Fruit fly (Drosophila melanogaster) whole organism, embryonic: Measurements from ENCODE around the gene RASSF8.

Source experiments
- Ada2b ChIP-seq: fragments of 200-800 bp; sonication (Bioruptor generic); IDR thresholded peaks from 2 replicates; pipeline ENCODE4 v1.3.6; 2022; ENCODE audit warnings: missing biosample characterization, missing genetic modification characterization
- CG1024 ChIP-seq: fragments of 200-800 bp; sonication (Bioruptor generic); IDR thresholded peaks from 2 replicates; pipeline ENCODE4 v1.3.6; 2022; ENCODE audit warnings: missing biosample characterization, missing genetic modification characterization
- CG12659 ChIP-seq: fragments of 200-800 bp; sonication (Bioruptor generic); optimal IDR thresholded peaks from 3 replicates; lab custom pipeline; 2017; ENCODE audit warnings: mild to moderate bottlenecking, missing biosample characterization, missing genetic modification reagents, missing genetic modification characterization
- CG13296 ChIP-seq: fragments of 200-800 bp; sonication (Bioruptor generic); optimal IDR thresholded peaks from 3 replicates; lab custom pipeline; 2018; ENCODE audit warnings: missing biosample characterization, mild to moderate bottlenecking, missing genetic modification characterization
- CG14050 ChIP-seq: fragments of 200-800 bp; sonication (Bioruptor generic); IDR thresholded peaks from 3 replicates; pipeline ENCODE4 v1.3.6; 2022; ENCODE audit warnings: missing biosample characterization, missing genetic modification characterization
- CG16779 ChIP-seq: fragments of 200-800 bp; sonication (Bioruptor generic); IDR thresholded peaks from 2 replicates; pipeline ENCODE4 v1.3.6; 2022; ENCODE audit warnings: missing biosample characterization, missing genetic modification characterization
- CG17361 ChIP-seq: fragments of 200-800 bp; sonication (Bioruptor generic); IDR thresholded peaks from 3 replicates; pipeline ENCODE4 v1.3.6; 2022; ENCODE audit warnings: missing biosample characterization, missing genetic modification characterization
- CG17829 ChIP-seq: fragments of 200-800 bp; optimal IDR thresholded peaks from 2 replicates; lab custom pipeline; 2019; ENCODE audit warnings: missing biosample characterization, mild to moderate bottlenecking, missing genetic modification characterization, moderate library complexity
- CG2116 ChIP-seq: fragments of 200-800 bp; sonication (Bioruptor generic); optimal IDR thresholded peaks from 3 replicates; lab custom pipeline; 2018; ENCODE audit warnings: missing biosample characterization, mild to moderate bottlenecking, missing genetic modification characterization
- CG3065 ChIP-seq: fragments of 200-800 bp; sonication (Bioruptor generic); optimal IDR thresholded peaks from 2 replicates; lab custom pipeline; 2016; ENCODE audit warnings: missing biosample characterization, missing genetic modification characterization
- CG31441 ChIP-seq: fragments of 200-800 bp; sonication (Bioruptor generic); IDR thresholded peaks from 2 replicates; pipeline ENCODE4 v1.3.6; 2022; ENCODE audit warnings: missing biosample characterization, missing genetic modification characterization
- CG6765 ChIP-seq: fragments of 200-800 bp; sonication (Bioruptor generic); optimal IDR thresholded peaks from 3 replicates; lab custom pipeline; 2017; ENCODE audit warnings: missing biosample characterization, mild to moderate bottlenecking, missing genetic modification characterization
- CG6813 ChIP-seq: fragments of 200-800 bp; sonication (Bioruptor generic); optimal IDR thresholded peaks from 2 replicates; lab custom pipeline; 2017; ENCODE audit warnings: missing biosample characterization, missing genetic modification characterization, mild to moderate bottlenecking, moderate library complexity, missing genetic modification reagents
- CG7556 ChIP-seq: fragments of 200-800 bp; sonication (Bioruptor generic); optimal IDR thresholded peaks from 2 replicates; lab custom pipeline; 2017; ENCODE audit warnings: missing biosample characterization, mild to moderate bottlenecking, missing genetic modification characterization
- CG7987 ChIP-seq: fragments of 200-800 bp; sonication (Bioruptor generic); optimal IDR thresholded peaks from 2 replicates; lab custom pipeline; 2018; ENCODE audit warnings: missing biosample characterization, mild to moderate bottlenecking, missing genetic modification characterization, moderate library complexity
- CG8281 ChIP-seq: fragments of 200-800 bp; sonication (Bioruptor generic); optimal IDR thresholded peaks from 2 replicates; lab custom pipeline; 2018; ENCODE audit warnings: missing biosample characterization, mild to moderate bottlenecking, missing genetic modification characterization, moderate library complexity
- CG8290 ChIP-seq, 3 experiments: fragments of 200-800 bp; sonication (Bioruptor generic); optimal IDR thresholded peaks; 2 replicates each; lab custom pipeline; 2016 to 2019; ENCODE audit warnings: missing biosample characterization in 3 of 3, missing genetic modification characterization in 3 of 3, mild to moderate bottlenecking in 2 of 3, moderate library complexity in 1 of 3
- CG8924 ChIP-seq: fragments of 200-800 bp; optimal IDR thresholded peaks from 3 replicates; lab custom pipeline; 2019; ENCODE audit warnings: missing biosample characterization, mild to moderate bottlenecking, missing genetic modification characterization, moderate library complexity
- Dfd ChIP-seq, 2 experiments: fragments of >200 bp; optimal IDR thresholded peaks; 2 replicates each; lab custom pipeline; 2017; ENCODE audit warnings: missing biosample characterization in 2 of 2, missing genetic modification characterization in 2 of 2
- Doc3 ChIP-seq: fragments of 200-800 bp; sonication (Bioruptor generic); IDR thresholded peaks from 3 replicates; pipeline ENCODE4 v1.3.6; 2022; ENCODE audit warnings: missing biosample characterization, missing genetic modification characterization; ENCODE audit not compliant: partially characterized antibody
- Dref ChIP-seq: fragments of 200-800 bp; sonication (Bioruptor generic); IDR thresholded peaks from 2 replicates; pipeline ENCODE4 v1.3.6; 2022; ENCODE audit warnings: missing biosample characterization, missing genetic modification characterization
- Ets65A ChIP-seq: fragments of 200-800 bp; sonication (Bioruptor generic); peaks from one replicate; lab custom pipeline; 2016; ENCODE audit warnings: missing biosample characterization, missing genetic modification characterization
- Ets97D ChIP-seq: fragments of 200-800 bp; sonication (Bioruptor generic); optimal IDR thresholded peaks from 3 replicates; lab custom pipeline; 2016; ENCODE audit warnings: missing biosample characterization, missing genetic modification characterization
- HHEX ChIP-seq: fragments of 200-800 bp; sonication (Bioruptor generic); optimal IDR thresholded peaks from 3 replicates; lab custom pipeline; 2017; ENCODE audit warnings: missing biosample characterization, mild to moderate bottlenecking, missing genetic modification characterization, missing genetic modification reagents
- HLH3B ChIP-seq: fragments of 200-800 bp; sonication (Bioruptor generic); IDR thresholded peaks from 2 replicates; pipeline ENCODE4 v1.3.6; 2022; ENCODE audit warnings: missing biosample characterization, missing genetic modification characterization
- HLH4C ChIP-seq: fragments of 200-800 bp; sonication (Bioruptor generic); IDR thresholded peaks from 3 replicates; pipeline ENCODE4 v1.3.6; 2022; ENCODE audit warnings: missing biosample characterization, missing genetic modification characterization; ENCODE audit not compliant: partially characterized antibody
- Hmr ChIP-seq: fragments of 200-800 bp; sonication (Bioruptor generic); optimal IDR thresholded peaks from 3 replicates; lab custom pipeline; 2017; ENCODE audit warnings: mild to moderate bottlenecking, missing biosample characterization, missing genetic modification reagents, missing genetic modification characterization
- Hsf ChIP-seq: fragments of 200-800 bp; sonication (Bioruptor generic); optimal IDR thresholded peaks from 3 replicates; lab custom pipeline; 2016; ENCODE audit warnings: missing biosample characterization, missing genetic modification characterization
- Lpt ChIP-seq: fragments of >200 bp; optimal IDR thresholded peaks from 2 replicates; lab custom pipeline; 2018; ENCODE audit warnings: missing biosample characterization, missing genetic modification characterization
- Oli ChIP-seq: fragments of 200-800 bp; sonication (Bioruptor generic); optimal IDR thresholded peaks from 2 replicates; lab custom pipeline; 2018; ENCODE audit warnings: missing biosample characterization, mild to moderate bottlenecking, missing genetic modification characterization, moderate library complexity
- Side ChIP-seq: fragments of 200-800 bp; sonication (Bioruptor generic); optimal IDR thresholded peaks from 2 replicates; lab custom pipeline; 2016; ENCODE audit warnings: missing biosample characterization, missing genetic modification characterization
- Ssrp ChIP-seq: fragments of 200-800 bp; sonication (Bioruptor generic); optimal IDR thresholded peaks from 2 replicates; lab custom pipeline; 2018; ENCODE audit warnings: missing biosample characterization, mild to moderate bottlenecking, missing genetic modification characterization, moderate library complexity
- abd-A ChIP-seq: fragments of 200-800 bp; sonication (Bioruptor generic); optimal IDR thresholded peaks from 3 replicates; lab custom pipeline; 2019; ENCODE audit warnings: missing biosample characterization, mild to moderate bottlenecking, missing genetic modification characterization, moderate library complexity
- bigmax ChIP-seq: fragments of 200-800 bp; sonication (Bioruptor generic); optimal IDR thresholded peaks from 2 replicates; lab custom pipeline; 2018; ENCODE audit warnings: missing biosample characterization, mild to moderate bottlenecking, missing genetic modification characterization
- cad ChIP-seq: fragments of >200 bp; optimal IDR thresholded peaks from 2 replicates; lab custom pipeline; 2017; ENCODE audit warnings: missing biosample characterization, missing genetic modification characterization
- ci ChIP-seq: fragments of 200-800 bp; sonication (Bioruptor generic); IDR thresholded peaks from 3 replicates; pipeline ENCODE4 v1.3.6; 2022; ENCODE audit warnings: missing biosample characterization, missing genetic modification characterization
- dmrt11E ChIP-seq: fragments of 200-800 bp; sonication (Bioruptor generic); optimal IDR thresholded peaks from 3 replicates; lab custom pipeline; 2018; ENCODE audit warnings: missing biosample characterization, mild to moderate bottlenecking, missing genetic modification characterization, moderate library complexity
- ewg ChIP-seq: fragments of 200-800 bp; sonication (Bioruptor generic); optimal IDR thresholded peaks from 3 replicates; lab custom pipeline; 2017; ENCODE audit warnings: mild to moderate bottlenecking, missing biosample characterization, missing genetic modification reagents, missing genetic modification characterization
- fd3F ChIP-seq: fragments of 200-800 bp; sonication (Bioruptor generic); optimal IDR thresholded peaks from 2 replicates; lab custom pipeline; 2018; ENCODE audit warnings: missing biosample characterization, mild to moderate bottlenecking, missing genetic modification characterization, moderate library complexity
- fd64A ChIP-seq: fragments of 200-800 bp; sonication (Bioruptor generic); optimal IDR thresholded peaks from 3 replicates; lab custom pipeline; 2018; ENCODE audit warnings: missing biosample characterization, mild to moderate bottlenecking, missing genetic modification characterization
- ftz-f1 ChIP-seq: fragments of 200-800 bp; sonication (Bioruptor generic); optimal IDR thresholded peaks from 2 replicates; lab custom pipeline; 2016; ENCODE audit warnings: missing biosample characterization, missing genetic modification characterization
- gsb-n ChIP-seq: fragments of 200-800 bp; sonication (Bioruptor generic); optimal IDR thresholded peaks from 3 replicates; lab custom pipeline; 2018; ENCODE audit warnings: missing biosample characterization, mild to moderate bottlenecking, missing genetic modification characterization
- hb ChIP-seq: fragments of 200-800 bp; sonication (Bioruptor generic); IDR thresholded peaks from 3 replicates; pipeline ENCODE4 v1.3.6; 2022; ENCODE audit warnings: missing biosample characterization, missing genetic modification characterization; ENCODE audit not compliant: partially characterized antibody
- hkb ChIP-seq, 2 experiments: fragments of 200-800 bp in 1 of 2; fragments of >200 bp in 1 of 2; sonication (Bioruptor generic) in 1 of 2; IDR thresholded peaks in 1 of 2; optimal IDR thresholded peaks in 1 of 2; 2 replicates each; pipeline versions ENCODE4 v1.3.6 to Lab custom; 2017 to 2022; ENCODE audit warnings: missing biosample characterization in 1 of 2, missing genetic modification characterization in 1 of 2
- hth ChIP-seq: fragments of >200 bp; optimal IDR thresholded peaks from 2 replicates; lab custom pipeline; 2017; ENCODE audit warnings: inconsistent platforms
- mirr ChIP-seq: fragments of 200-800 bp; sonication (Bioruptor generic); optimal IDR thresholded peaks from 3 replicates; lab custom pipeline; 2018; ENCODE audit warnings: missing biosample characterization, mild to moderate bottlenecking, missing genetic modification characterization
- nerfin-2 ChIP-seq: fragments of 200-800 bp; sonication (Bioruptor generic); IDR thresholded peaks from 2 replicates; pipeline ENCODE4 v1.3.6; 2022; ENCODE audit warnings: missing biosample characterization, missing genetic modification characterization; ENCODE audit not compliant: partially characterized antibody
- phol ChIP-seq: fragments of 200-800 bp; sonication (Bioruptor generic); optimal IDR thresholded peaks from 3 replicates; lab custom pipeline; 2018; ENCODE audit warnings: missing biosample characterization, mild to moderate bottlenecking, missing genetic modification characterization, moderate library complexity
- slbo ChIP-seq: fragments of 200-800 bp; sonication (Bioruptor generic); IDR thresholded peaks from 2 replicates; pipeline ENCODE4 v1.3.6; 2022; ENCODE audit warnings: missing biosample characterization, missing genetic modification characterization

RASSF8 gene

dm6 chr3R:25647577-25648257 is 13.9 kb upstream of the RASSF8 start (continued):
- TF ChIP-seq Dfd (GFP tag; optimal IDR thresholded peaks at IDR 0.05; lab: Kevin White, UChicago) (no peak), Hmr (GFP tag; lab: Kevin White, UChicago) (peak; percentile 16), CG8924 (peak; percentile 80), HLH4C (peak; percentile 91), hb (peak; percentile 91), fd3F (GFP tag; lab: Kevin White, UChicago) (no peak), CG31441 (no peak), cad (GFP tag; lab: Kevin White, UChicago) (peak; percentile 66), bigmax (peak; percentile 44), CG2116 (peak; percentile 58), ci (GFP tag; lab: Robert Waterston, UW) (peak; percentile 82), Lpt (GFP tag; lab: Kevin White, UChicago) (no peak), Ets97D (peak; percentile 85), Hsf (no peak), CG1024 (GFP tag; lab: Robert Waterston, UW) (no peak), CG17829 (peak; percentile 36), ewg (peak; percentile 70), Ets65A (GFP tag; lab: Kevin White, UChicago) (peak; percentile 88), CG7987 (peak; percentile 7), Doc3 (GFP tag; lab: Robert Waterston, UW) (peak; percentile 52; the same call in 2 of the 3 replicates), CG16779 (GFP tag; lab: Robert Waterston, UW) (no peak), dmrt11E (tag; lab: Kevin White, UChicago) (no peak), CG3065 (GFP tag; lab: Kevin White, UChicago) (no peak), abd-A (tag; lab: Kevin White, UChicago) (peak; percentile 73), CG6813 (no peak), HLH3B (peak; percentile 46; the same call in 1 of the 2 replicates), CG13296 (GFP tag; lab: Kevin White, UChicago) (no peak), CG8281 (tag; lab: Kevin White, UChicago) (no peak), Oli (tag; lab: Kevin White, UChicago) (no peak), Dref (GFP tag; lab: Robert Waterston, UW) (peak; percentile 50), mirr (no peak), Side (GFP tag; lab: Kevin White, UChicago) (peak; percentile 41), phol (peak; percentile 17), hkb (optimal IDR thresholded peaks at IDR 0.05; lab: Kevin White, UChicago) (no peak), hkb (GFP tag; IDR thresholded peaks at IDR 0.05; lab: Robert Waterston, UW) (peak; percentile 12; the same call in 1 of the 2 replicates), fd64A (GFP tag; lab: Kevin White, UChicago) (peak; percentile 69), Ssrp (tag; lab: Kevin White, UChicago) (no peak), nerfin-2 (peak; percentile 89), HHEX (GFP tag; lab: Kevin White, UChicago) (no peak), gsb-n (tag; lab: Kevin White, UChicago) (peak; percentile 39), CG17361 (no peak), slbo (GFP tag; lab: Robert Waterston, UW) (no peak), CG8290 (GFP tag; optimal IDR thresholded peaks at IDR 0.05; lab: Kevin White, UChicago) (peak; percentile 97), CG8290 (tag; optimal IDR thresholded peaks at IDR 0.05; lab: Kevin White, UChicago) (peak; percentile 65 to 98), hth (lab: Kevin White, UChicago) (no peak), ftz-f1 (peak; percentile 39), CG6765 (peak; percentile 22), CG12659 (GFP tag; lab: Kevin White, UChicago) (peak; percentile 30), CG14050 (GFP tag; lab: Robert Waterston, UW) (no peak), CG7556 (no peak), Ada2b (GFP tag; lab: Robert Waterston, UW) (no peak)
